Worm (Caenorhabditis elegans): ENCODE data around the gene adt-1.

DNA sequence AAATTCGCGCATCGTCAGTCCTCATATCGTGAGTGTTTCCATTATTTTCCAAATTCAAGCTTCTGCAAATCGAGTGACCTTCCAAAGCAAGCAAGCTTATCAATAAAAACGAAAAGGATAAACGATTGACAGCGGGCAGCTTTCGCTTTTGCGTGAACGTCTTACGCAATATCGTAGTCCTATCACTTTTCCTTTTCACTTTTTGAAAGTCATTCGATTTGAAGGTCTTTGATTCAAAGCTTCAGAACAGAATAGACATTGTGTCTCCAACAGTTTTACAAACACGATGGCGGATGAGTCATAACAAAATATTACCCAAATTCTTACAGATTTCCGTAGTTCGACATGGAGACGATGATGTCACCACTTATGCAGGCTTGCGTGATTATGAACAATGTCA, 971 bp downstream of the adt-1 start:
- no peak for TF ChIP-seq pha-4 (tag; optimal IDR thresholded peaks at IDR 0.05)
- no peak for TF ChIP-seq ztf-11 (tag; optimal IDR thresholded peaks at IDR 0.05)
- no peak for TF ChIP-seq nhr-76 (tag; optimal IDR thresholded peaks at IDR 0.05)
- no peak for TF ChIP-seq lsy-2 (tag; optimal IDR thresholded peaks at IDR 0.05)
- TF ChIP-seq elt-1 (tag; optimal IDR thresholded peaks at IDR 0.05; ENCODE audit: borderline replicate concordance, insufficient read depth) = no peak
- no peak for TF ChIP-seq hlh-1 (tag; optimal IDR thresholded peaks at IDR 0.05)
- no peak for TF ChIP-seq nhr-237 (tag; optimal IDR thresholded peaks at IDR 0.05)
- TF ChIP-seq lin-13 (tag; optimal IDR thresholded peaks at IDR 0.05) = no peak
